Worm (Caenorhabditis elegans): ENCODE data around the gene erfa-3.

The erfa-3 gene

ce11 chrV:11071453-11071852 is 41.4 kb downstream of the erfa-3 start:
- TF ChIP-seq nhr-19 (GFP tag; conservative IDR thresholded peaks at IDR 0.05), result 0 out of 2 replicates have a peak, but pooled peaks have one; percentile 2
- TF ChIP-seq nhr-71 (tag; optimal IDR thresholded peaks at IDR 0.05), result no peak
- no peak for TF ChIP-seq lin-35 (GFP tag; optimal IDR thresholded peaks at IDR 0.05)
- TF ChIP-seq nhr-12 (tag; optimal IDR thresholded peaks at IDR 0.05), result no peak
- TF ChIP-seq zip-4 (GFP tag; optimal IDR thresholded peaks at IDR 0.05), result no peak
- TF ChIP-seq nhr-11 (tag; optimal IDR thresholded peaks at IDR 0.05), result peak; percentile 27
- TF ChIP-seq fkh-4 (tag; optimal IDR thresholded peaks at IDR 0.05; ENCODE audit: borderline replicate concordance), result no peak
- no peak for TF ChIP-seq isw-1 (GFP tag; IDR thresholded peaks at IDR 0.05)
- TF ChIP-seq blmp-1 (tag; optimal IDR thresholded peaks at IDR 0.05), result no peak
- no peak for TF ChIP-seq efl-1 (optimal IDR thresholded peaks at IDR 0.05)
- no peak for TF ChIP-seq efl-1 (GFP tag; optimal IDR thresholded peaks at IDR 0.05 in 1 of 2)
- no peak for TF ChIP-seq ceh-88 (GFP tag; IDR thresholded peaks at IDR 0.05)
- no peak for TF ChIP-seq mab-9 (GFP tag; IDR thresholded peaks at IDR 0.05)
- peak; percentile 95 for TF ChIP-seq aly-2 (tag; optimal IDR thresholded peaks at IDR 0.05)
- no peak for TF ChIP-seq fkh-10 (GFP tag; optimal IDR thresholded peaks at IDR 0.05)
- no peak for TF ChIP-seq hpl-2 (GFP tag; optimal IDR thresholded peaks at IDR 0.05)
- no peak for TF ChIP-seq pqm-1 (tag; optimal IDR thresholded peaks at IDR 0.05)

ce11 chrV:11070388-11070787 is 42.5 kb downstream of the erfa-3 start:
- TF ChIP-seq fkh-4 (tag; optimal IDR thresholded peaks at IDR 0.05; ENCODE audit: borderline replicate concordance), result no peak
- TF ChIP-seq lin-14 (GFP tag; optimal IDR thresholded peaks at IDR 0.05), result peak; percentile 63
- TF ChIP-seq lin-35 (GFP tag; optimal IDR thresholded peaks at IDR 0.05), result peak in 1 of 2 experiments; percentile 18
- no peak for TF ChIP-seq pag-3 (tag; optimal IDR thresholded peaks at IDR 0.05; ENCODE audit: borderline replicate concordance, insufficient read depth)
- TF ChIP-seq snu-23 (GFP tag; optimal IDR thresholded peaks at IDR 0.05), result no peak
- TF ChIP-seq efl-3 (GFP tag; optimal IDR thresholded peaks at IDR 0.05), result no peak
- TF ChIP-seq nhr-12 (tag; optimal IDR thresholded peaks at IDR 0.05), result no peak
- TF ChIP-seq nhr-20 (tag; optimal IDR thresholded peaks at IDR 0.05), result peak; percentile 16
- no peak for TF ChIP-seq egl-13 (tag; optimal IDR thresholded peaks at IDR 0.05)
- TF ChIP-seq unc-62 (GFP tag; optimal IDR thresholded peaks at IDR 0.05), result no peak
- peak; percentile 20 for TF ChIP-seq C16A3.4 (tag; optimal IDR thresholded peaks at IDR 0.05)
- TF ChIP-seq elt-2 (tag; optimal IDR thresholded peaks at IDR 0.05), result peak; percentile 25
- no peak for TF ChIP-seq vab-15 (tag; optimal IDR thresholded peaks at IDR 0.05)
- TF ChIP-seq jun-1 (tag; optimal IDR thresholded peaks at IDR 0.05), result no peak
- peak; percentile 58 for TF ChIP-seq blmp-1 (tag; optimal IDR thresholded peaks at IDR 0.05)
- TF ChIP-seq pqm-1 (tag; optimal IDR thresholded peaks at IDR 0.05), result no peak
- no peak for TF ChIP-seq ets-5 (GFP tag; IDR thresholded peaks at IDR 0.05)
- no peak for TF ChIP-seq nhr-19 (GFP tag; conservative IDR thresholded peaks at IDR 0.05)
- no peak for TF ChIP-seq ceh-8 (GFP tag; optimal IDR thresholded peaks at IDR 0.05)
- TF ChIP-seq nhr-11 (tag; optimal IDR thresholded peaks at IDR 0.05), result no peak
- no peak for TF ChIP-seq irx-1 (tag; optimal IDR thresholded peaks at IDR 0.05)
- TF ChIP-seq C34B4.2 (tag; optimal IDR thresholded peaks at IDR 0.05), result no peak
- no peak for TF ChIP-seq grh-1 (GFP tag; IDR thresholded peaks at IDR 0.05)
- no peak for TF ChIP-seq F16B12.6 (tag; optimal IDR thresholded peaks at IDR 0.05)
- no peak for TF ChIP-seq sox-4 (tag; optimal IDR thresholded peaks at IDR 0.05)
- peak; percentile 73 for TF ChIP-seq nhr-85 (tag)

ce11 chrV:11069277-11069676 is 43.6 kb downstream of the erfa-3 start, which contains the start of gene T04C12.8:
T04C12.8 (minus strand) TSS chrV:11069358.
- TF ChIP-seq nhr-71 (tag; optimal IDR thresholded peaks at IDR 0.05), result peak; percentile 51
- TF ChIP-seq efl-3 (GFP tag; optimal IDR thresholded peaks at IDR 0.05), result no peak
- TF ChIP-seq ztf-11 (tag; optimal IDR thresholded peaks at IDR 0.05), result no peak
- no peak for TF ChIP-seq nhr-28 (tag; optimal IDR thresholded peaks at IDR 0.05)
- no peak for TF ChIP-seq lin-39 (tag; optimal IDR thresholded peaks at IDR 0.05)
- TF ChIP-seq nhr-19 (GFP tag; conservative IDR thresholded peaks at IDR 0.05), result 0 out of 2 replicates have a peak, but pooled peaks have one; percentile 10
- no peak for TF ChIP-seq pag-3 (tag; optimal IDR thresholded peaks at IDR 0.05; ENCODE audit: borderline replicate concordance, insufficient read depth)
- no peak for TF ChIP-seq Y116A8C.19 (tag; optimal IDR thresholded peaks at IDR 0.05; ENCODE audit: borderline replicate concordance)
- TF ChIP-seq unc-86 (tag; optimal IDR thresholded peaks at IDR 0.05), result no peak
- no peak for TF ChIP-seq xbp-1 (tag; optimal IDR thresholded peaks at IDR 0.05)
- no peak for TF ChIP-seq ceh-90 (tag; optimal IDR thresholded peaks at IDR 0.05)
- no peak for TF ChIP-seq lin-13 (GFP tag; optimal IDR thresholded peaks at IDR 0.05)
- TF ChIP-seq ztf-4 (tag; optimal IDR thresholded peaks at IDR 0.05), result no peak
- TF ChIP-seq nhr-76 (tag; optimal IDR thresholded peaks at IDR 0.05), result no peak
- TF ChIP-seq F16B12.6 (tag; optimal IDR thresholded peaks at IDR 0.05), result no peak
- no peak for TF ChIP-seq unc-130 (tag; optimal IDR thresholded peaks at IDR 0.05)
- TF ChIP-seq fkh-4 (tag; optimal IDR thresholded peaks at IDR 0.05; ENCODE audit: borderline replicate concordance), result no peak
- no peak for TF ChIP-seq dpl-1 (GFP tag; optimal IDR thresholded peaks at IDR 0.05)
- peak; percentile 48 for TF ChIP-seq jun-1 (tag; optimal IDR thresholded peaks at IDR 0.05)
- no peak for TF ChIP-seq ceh-88 (GFP tag; IDR thresholded peaks at IDR 0.05)
- TF ChIP-seq tbx-2 (tag; optimal IDR thresholded peaks at IDR 0.05), result no peak
- no peak for TF ChIP-seq fkh-10 (GFP tag; optimal IDR thresholded peaks at IDR 0.05)
- TF ChIP-seq nhr-47 (tag; optimal IDR thresholded peaks at IDR 0.05), result peak; percentile 5
